Worm (Caenorhabditis elegans) whole organism, L2 larva: ENCODE results near the gene metl-18.
A peak's percentile ranks its signal among the peaks of the same experiment; 100 is the strongest.
"Not testable (repeated sequence)": the region's sequence is repeated elsewhere in the genome, so short reads cannot be mapped to it uniquely, and the experiment has no call there.

Experiments
- C34F6.9 ChIP-seq: fragments of 150-350 bp; optimal IDR thresholded peaks from 2 replicates; lab custom pipeline; 2014; ENCODE audit warnings: missing biosample characterization, missing genetic modification characterization
- F13H6.1 ChIP-seq: sonication (generic microtip); optimal IDR thresholded peaks from 2 replicates; lab custom pipeline; 2016; ENCODE audit warnings: missing genetic modification characterization, missing compliant biosample characterization
- R02D3.7 ChIP-seq: fragments of 150-350 bp; optimal IDR thresholded peaks from 2 replicates; lab custom pipeline; 2014; ENCODE audit warnings: missing biosample characterization, missing genetic modification characterization
- Y55F3AM.14 ChIP-seq: fragments of 200-800 bp; sonication (Bioruptor generic); optimal IDR thresholded peaks from 2 replicates; lab custom pipeline; 2018; ENCODE audit warnings: mild to moderate bottlenecking, missing genetic modification characterization, missing compliant biosample characterization
- ZK546.5 ChIP-seq: sonication (generic microtip); optimal IDR thresholded peaks from 2 replicates; lab custom pipeline; 2017; ENCODE audit warnings: missing biosample characterization, missing genetic modification characterization
- alr-1 ChIP-seq: fragments of 150-350 bp; optimal IDR thresholded peaks from 2 replicates; lab custom pipeline; 2014; ENCODE audit warnings: missing biosample characterization, missing genetic modification characterization
- aly-2 ChIP-seq: fragments of 150-350 bp; optimal IDR thresholded peaks from 2 replicates; lab custom pipeline; 2014; ENCODE audit warnings: missing biosample characterization, missing genetic modification characterization
- ama-1 ChIP-seq: fragments of 150-350 bp; optimal IDR thresholded peaks from 2 replicates; lab custom pipeline; 2018; ENCODE audit warnings: inconsistent platforms
- blmp-1 ChIP-seq: sonication (generic microtip); optimal IDR thresholded peaks from 2 replicates; lab custom pipeline; 2017; ENCODE audit warnings: missing genetic modification characterization, mild to moderate bottlenecking, missing compliant biosample characterization, antibody characterized with exemption, moderate library complexity; ENCODE audit not compliant: insufficient read depth
- ceh-16 ChIP-seq: fragments of 150-350 bp; optimal IDR thresholded peaks from 2 replicates; lab custom pipeline; 2014; ENCODE audit warnings: missing biosample characterization, missing genetic modification characterization
- ceh-82 ChIP-seq: fragments of 150-350 bp; optimal IDR thresholded peaks from 2 replicates; lab custom pipeline; 2014; ENCODE audit warnings: missing biosample characterization, missing genetic modification characterization
- crh-2 ChIP-seq: sonication (generic microtip); optimal IDR thresholded peaks from 2 replicates; lab custom pipeline; 2017; ENCODE audit warnings: missing biosample characterization, missing genetic modification characterization
- dmd-4 ChIP-seq: sonication (generic microtip); optimal IDR thresholded peaks from 2 replicates; lab custom pipeline; 2017; ENCODE audit warnings: missing biosample characterization, missing genetic modification characterization
- egl-27 ChIP-seq: sonication (generic microtip); optimal IDR thresholded peaks from 3 replicates; lab custom pipeline; 2017; ENCODE audit warnings: missing biosample characterization, missing genetic modification reagents, missing genetic modification characterization
- elt-1 ChIP-seq: fragments of 150-350 bp; optimal IDR thresholded peaks from 2 replicates; lab custom pipeline; 2014; ENCODE audit warnings: missing biosample characterization, missing genetic modification characterization
- elt-3 ChIP-seq: sonication (generic microtip); optimal IDR thresholded peaks from 2 replicates; lab custom pipeline; 2017; ENCODE audit warnings: missing biosample characterization, missing genetic modification characterization
- fos-1 ChIP-seq: fragments of 150-350 bp; optimal IDR thresholded peaks from 2 replicates; lab custom pipeline; 2014; ENCODE audit warnings: missing biosample characterization, missing genetic modification characterization
- gmeb-1 ChIP-seq: fragments of 150-350 bp; optimal IDR thresholded peaks from 2 replicates; lab custom pipeline; 2014; ENCODE audit warnings: missing biosample characterization, missing genetic modification characterization
- lin-11 ChIP-seq: fragments of 150-350 bp; sonication (generic microtip); optimal IDR thresholded peaks from 2 replicates; lab custom pipeline; 2014; ENCODE audit warnings: missing biosample characterization, missing genetic modification characterization, inconsistent platforms, mixed read lengths
- lin-13 ChIP-seq: fragments of 150-350 bp; optimal IDR thresholded peaks from 2 replicates; lab custom pipeline; 2014; ENCODE audit warnings: missing biosample characterization, missing genetic modification reagents, missing genetic modification characterization
- lin-39 ChIP-seq: fragments of 150-350 bp; optimal IDR thresholded peaks from 2 replicates; lab custom pipeline; 2014; ENCODE audit warnings: missing biosample characterization, missing genetic modification reagents, missing genetic modification characterization
- lsy-2 ChIP-seq, 2 experiments: fragments of 150-350 bp in 1 of 2; sonication (generic microtip) in 1 of 2; optimal IDR thresholded peaks; 2 replicates each; lab custom pipeline; 2014 to 2017; ENCODE audit warnings: missing biosample characterization in 2 of 2, missing genetic modification characterization in 2 of 2
- mab-5 ChIP-seq: fragments of 150-350 bp; optimal IDR thresholded peaks from 2 replicates; lab custom pipeline; 2014; ENCODE audit warnings: missing biosample characterization, missing genetic modification characterization
- mbf-1 ChIP-seq: sonication (generic microtip); optimal IDR thresholded peaks from 2 replicates; lab custom pipeline; 2017; ENCODE audit warnings: missing biosample characterization, missing genetic modification characterization
- mdl-1 ChIP-seq, 2 experiments: fragments of 150-350 bp in 1 of 2; sonication (generic microtip) in 1 of 2; optimal IDR thresholded peaks; 2 replicates each; lab custom pipeline; 2017; ENCODE audit warnings: missing biosample characterization in 2 of 2, missing genetic modification characterization in 2 of 2
- nhr-10 ChIP-seq: sonication (generic microtip); optimal IDR thresholded peaks from 2 replicates; lab custom pipeline; 2017; ENCODE audit warnings: missing biosample characterization, missing genetic modification characterization
- nhr-11 ChIP-seq: fragments of 150-350 bp; optimal IDR thresholded peaks from 2 replicates; lab custom pipeline; 2014; ENCODE audit warnings: missing biosample characterization, missing genetic modification characterization
- nhr-12 ChIP-seq: fragments of 150-350 bp; optimal IDR thresholded peaks from 2 replicates; lab custom pipeline; 2014; ENCODE audit warnings: missing biosample characterization, missing genetic modification characterization
- nhr-129 ChIP-seq: fragments of 150-350 bp; optimal IDR thresholded peaks from 2 replicates; lab custom pipeline; 2014; ENCODE audit warnings: missing biosample characterization, missing genetic modification characterization
- nhr-21 ChIP-seq: fragments of 150-350 bp; optimal IDR thresholded peaks from 2 replicates; lab custom pipeline; 2014; ENCODE audit warnings: missing biosample characterization, missing genetic modification characterization
- nhr-23 ChIP-seq: fragments of 150-350 bp; optimal IDR thresholded peaks from 2 replicates; lab custom pipeline; 2014; ENCODE audit warnings: missing biosample characterization, missing genetic modification reagents, missing genetic modification characterization
- nhr-237 ChIP-seq: fragments of 150-350 bp; optimal IDR thresholded peaks from 2 replicates; lab custom pipeline; 2014; ENCODE audit warnings: missing biosample characterization, missing genetic modification characterization
- nhr-25 ChIP-seq: fragments of 150-350 bp; sonication (generic microtip); optimal IDR thresholded peaks from 3 replicates; lab custom pipeline; 2014; ENCODE audit warnings: missing biosample characterization, missing genetic modification characterization
- nhr-6 ChIP-seq: fragments of 150-350 bp; optimal IDR thresholded peaks from 2 replicates; lab custom pipeline; 2014; ENCODE audit warnings: missing biosample characterization, missing genetic modification characterization
- nhr-77 ChIP-seq: fragments of 150-350 bp; optimal IDR thresholded peaks from 2 replicates; lab custom pipeline; 2014; ENCODE audit warnings: missing biosample characterization, missing genetic modification characterization
- peb-1 ChIP-seq: fragments of 150-350 bp; optimal IDR thresholded peaks from 2 replicates; lab custom pipeline; 2014; ENCODE audit warnings: missing biosample characterization, missing genetic modification characterization
- sem-4 ChIP-seq: fragments of 150-350 bp; optimal IDR thresholded peaks from 2 replicates; lab custom pipeline; 2014; ENCODE audit warnings: missing biosample characterization, missing genetic modification reagents, missing genetic modification characterization
- sma-3 ChIP-seq: sonication (generic microtip); optimal IDR thresholded peaks from 2 replicates; lab custom pipeline; 2016; ENCODE audit warnings: missing genetic modification reagents, missing genetic modification characterization, missing compliant biosample characterization
- snpc-4 ChIP-seq: fragments of 150-350 bp; optimal IDR thresholded peaks from 2 replicates; lab custom pipeline; 2014; ENCODE audit warnings: missing biosample characterization, missing genetic modification characterization
- unc-39 ChIP-seq: fragments of 150-350 bp; optimal IDR thresholded peaks from 2 replicates; lab custom pipeline; 2014; ENCODE audit warnings: missing biosample characterization, missing genetic modification characterization
- unc-55 ChIP-seq: fragments of 150-350 bp; sonication (generic microtip); optimal IDR thresholded peaks from 3 replicates; lab custom pipeline; 2014; ENCODE audit warnings: missing biosample characterization, missing genetic modification reagents, missing genetic modification characterization
- unc-62 ChIP-seq: fragments of 150-350 bp; optimal IDR thresholded peaks from 2 replicates; lab custom pipeline; 2014; ENCODE audit warnings: missing biosample characterization, missing genetic modification reagents, missing genetic modification characterization
- zag-1 ChIP-seq: fragments of 150-350 bp; optimal IDR thresholded peaks from 2 replicates; lab custom pipeline; 2014; ENCODE audit warnings: missing biosample characterization, missing genetic modification characterization
- ztf-1 ChIP-seq: fragments of 200-800 bp; sonication (Bioruptor generic); conservative IDR thresholded peaks from 2 replicates; pipeline ENCODE4 v1.3.6; 2022; ENCODE audit warnings: missing genetic modification characterization, missing compliant biosample characterization
- ztf-11 ChIP-seq: sonication (generic microtip); optimal IDR thresholded peaks from 2 replicates; lab custom pipeline; 2017; ENCODE audit warnings: missing biosample characterization, missing genetic modification characterization
- ztf-4 ChIP-seq: fragments of 150-350 bp; optimal IDR thresholded peaks from 2 replicates; lab custom pipeline; 2014; ENCODE audit warnings: missing biosample characterization, missing genetic modification characterization

metl-18 gene

DNA sequence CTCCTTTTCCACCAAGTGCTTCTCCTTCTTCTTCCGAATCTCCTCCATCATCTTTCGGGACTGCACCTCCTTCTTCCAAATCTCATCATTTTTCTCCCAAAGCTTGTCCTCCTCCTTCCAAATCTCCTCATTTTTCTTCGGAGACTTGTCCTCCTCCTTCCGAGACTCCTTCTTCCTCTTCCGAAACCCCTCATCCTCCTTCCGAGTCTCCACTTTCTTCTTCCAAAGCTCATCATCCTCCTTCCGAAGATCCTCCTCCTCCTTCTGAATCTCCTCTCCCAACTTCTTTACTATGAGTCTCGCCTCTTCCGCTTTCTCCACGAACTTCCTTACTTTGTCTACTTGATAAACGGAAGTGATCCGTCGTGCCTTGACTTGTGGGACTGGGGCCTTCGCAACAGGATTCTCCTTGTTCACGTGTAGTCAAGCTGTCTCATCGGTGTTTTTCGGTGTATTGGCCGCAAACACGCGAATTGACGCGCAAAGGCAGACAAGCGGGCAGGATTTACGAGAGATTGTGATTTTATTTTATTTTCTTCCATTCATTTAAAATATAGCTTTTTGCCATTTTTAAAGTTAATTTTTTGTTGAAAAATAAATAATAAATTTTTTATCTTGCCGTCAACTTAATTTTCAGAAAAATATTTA, 27.1 kb downstream of the metl-18 start, which contains the start of the genes K01A11.3 and C34C12.12:
K01A11.3 (minus strand) TSS at position 51 of the 648 bp plus-strand sequence.
C34C12.12 (plus strand) TSS at position 632 of the 648 bp plus-strand sequence.
- no peak for TF ChIP-seq R02D3.7 (tag; lab: Kevin White, UChicago)
- TF ChIP-seq, all 48 proteins: peak for 0

DNA sequence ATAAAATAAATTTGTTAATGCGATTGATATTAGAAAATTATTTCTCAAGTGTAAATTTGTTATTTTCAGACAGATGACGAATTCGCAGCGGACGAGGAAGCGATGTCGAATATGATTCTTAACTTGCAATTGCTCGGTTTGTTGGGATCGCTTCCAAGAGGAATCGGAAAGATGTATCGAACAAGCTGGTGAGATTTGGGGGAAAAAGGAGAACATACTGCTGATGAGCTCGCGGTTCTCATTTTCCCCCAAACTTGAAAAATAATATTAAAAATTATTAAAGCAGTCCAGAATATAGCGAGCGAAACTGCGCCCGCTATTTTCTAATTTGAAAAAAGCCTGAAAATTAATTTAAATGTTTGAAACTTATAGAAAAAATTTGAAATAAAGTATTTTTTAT, 27.9 kb downstream of the metl-18 start, which contains the start of gene C34C12.2:
C34C12.2 (plus strand) TSS at position 301 of the 400 bp plus-strand sequence.
- TF ChIP-seq nhr-12; Y55F3AM.14; lsy-2 (tag; optimal IDR thresholded peaks at IDR 0.05; lab: Kevin White, UChicago): not testable (repeated sequence)

DNA sequence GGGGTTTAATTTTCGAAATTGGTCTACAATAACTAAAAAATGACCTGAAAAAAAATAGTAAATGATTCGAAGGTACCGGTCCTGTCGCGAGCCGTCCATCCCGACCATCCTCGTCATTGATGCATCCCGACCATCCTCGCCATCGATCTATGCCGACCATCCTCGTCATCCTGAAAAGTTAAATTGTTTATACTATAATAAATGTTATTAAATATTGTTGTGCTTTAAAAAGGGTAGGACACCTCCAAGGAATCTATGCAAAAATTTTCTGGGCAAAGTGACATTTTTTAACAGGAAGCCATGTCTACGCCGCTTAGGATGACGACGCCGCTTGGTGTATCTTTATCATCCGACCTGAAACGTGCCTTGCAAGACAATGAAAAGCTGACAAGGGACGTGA, 28.5 kb downstream of the metl-18 start, which contains the start of gene C34C12.1:
C34C12.1 (plus strand) TSS at position 301 of the 400 bp plus-strand sequence.
- TF ChIP-seq blmp-1 (tag; lab: Kevin White, UChicago); C34F6.9 (tag; lab: Kevin White, UChicago); ztf-1 (GFP tag; lab: Robert Waterston, UW): not testable (repeated sequence)
- TF ChIP-seq, all 48 proteins: peak for 0; not testable (repeated sequence) for 48

DNA sequence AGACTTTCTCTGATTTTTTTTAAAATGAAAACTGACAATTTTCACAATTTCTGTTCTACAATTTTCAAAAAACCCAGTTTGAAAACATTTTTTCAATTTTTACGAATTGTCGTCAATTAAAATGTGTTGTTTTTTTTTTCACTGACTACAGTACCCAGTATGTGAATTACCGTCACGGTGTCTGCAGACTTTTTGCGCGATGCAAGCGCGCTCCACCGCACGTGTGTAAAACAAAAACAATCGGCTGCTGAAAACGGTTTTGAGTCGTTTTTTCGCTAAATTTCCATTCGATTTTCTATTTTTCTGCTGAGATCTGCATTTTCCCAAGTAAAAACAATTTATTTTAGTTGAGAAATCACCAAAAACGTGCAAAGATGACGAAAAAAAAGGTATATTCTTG, 30.7 kb downstream of the metl-18 start:
- TF ChIP-seq sma-3 (GFP tag; lab: Kevin White, UChicago) (peak; percentile 100), nhr-129 (tag; lab: Kevin White, UChicago) (peak; percentile 94), alr-1 (tag; lab: Kevin White, UChicago) (no peak), nhr-25 (tag; lab: Kevin White, UChicago) (peak; percentile 99), unc-55 (GFP tag; lab: Kevin White, UChicago) (peak; percentile 99), aly-2 (no peak), elt-1 (tag; lab: Kevin White, UChicago) (no peak), nhr-6 (tag; lab: Kevin White, UChicago) (peak; percentile 96), ceh-16 (tag; lab: Kevin White, UChicago) (peak; percentile 88), elt-3 (tag; lab: Kevin White, UChicago) (no peak), zag-1 (peak; percentile 93), ZK546.5 (tag; lab: Kevin White, UChicago) (peak; percentile 83), nhr-12 (peak; percentile 59), Y55F3AM.14 (peak; percentile 96), lin-13 (GFP tag; lab: Kevin White, UChicago) (peak; percentile 99), mab-5 (peak; percentile 93), fos-1 (tag; lab: Kevin White, UChicago) (peak; percentile 96), crh-2 (tag; lab: Kevin White, UChicago) (peak; percentile 99), nhr-11 (tag; lab: Kevin White, UChicago) (no peak), ztf-11 (tag; lab: Kevin White, UChicago) (no peak), F13H6.1 (tag; lab: Kevin White, UChicago) (peak; percentile 94), blmp-1 (tag; lab: Kevin White, UChicago) (peak; percentile 89), ztf-1 (GFP tag; lab: Robert Waterston, UW) (no peak), lin-11 (peak; percentile 93), nhr-77 (peak; percentile 91), C34F6.9 (tag; lab: Kevin White, UChicago) (peak; percentile 98), lsy-2 (tag; optimal IDR thresholded peaks at IDR 0.05; lab: Kevin White, UChicago) (peak; percentile 99 to 100), unc-62 (no peak), gmeb-1 (tag; lab: Kevin White, UChicago) (peak; percentile 97), peb-1 (tag; lab: Kevin White, UChicago) (no peak), nhr-237 (tag; lab: Kevin White, UChicago) (peak; percentile 86), R02D3.7 (tag; lab: Kevin White, UChicago) (peak; percentile 84), dmd-4 (tag; lab: Kevin White, UChicago) (peak; percentile 53), nhr-23 (no peak), sem-4 (tag; lab: Kevin White, UChicago) (peak; percentile 98), ama-1 (lab: Kevin White, UChicago) (no peak), nhr-21 (tag; lab: Kevin White, UChicago) (peak; percentile 99), nhr-10 (tag; lab: Kevin White, UChicago) (peak; percentile 82), mbf-1 (tag; lab: Kevin White, UChicago) (peak; percentile 56), egl-27 (peak; percentile 96), ceh-82 (tag; lab: Kevin White, UChicago) (peak; percentile 91), ztf-4 (tag; lab: Kevin White, UChicago) (peak; percentile 96), mdl-1 (tag; optimal IDR thresholded peaks at IDR 0.05; lab: Kevin White, UChicago) (peak; percentile 41 to 88), unc-39 (tag; lab: Kevin White, UChicago) (no peak), snpc-4 (peak; percentile 90), lin-39 (no peak)
